Worm (Caenorhabditis elegans) whole organism, L2 larva: ENCODE results near the gene parp-2.

Experiments
- C34F6.9 ChIP-seq: fragments of 150-350 bp; optimal IDR thresholded peaks from 2 replicates; lab custom pipeline; 2014; ENCODE audit warnings: missing biosample characterization, missing genetic modification characterization
- F13H6.1 ChIP-seq: sonication (generic microtip); optimal IDR thresholded peaks from 2 replicates; lab custom pipeline; 2016; ENCODE audit warnings: missing genetic modification characterization, missing compliant biosample characterization
- Y55F3AM.14 ChIP-seq: fragments of 200-800 bp; sonication (Bioruptor generic); optimal IDR thresholded peaks from 2 replicates; lab custom pipeline; 2018; ENCODE audit warnings: mild to moderate bottlenecking, missing genetic modification characterization, missing compliant biosample characterization
- aly-2 ChIP-seq: fragments of 150-350 bp; optimal IDR thresholded peaks from 2 replicates; lab custom pipeline; 2014; ENCODE audit warnings: missing biosample characterization, missing genetic modification characterization
- ama-1 ChIP-seq: fragments of 150-350 bp; optimal IDR thresholded peaks from 2 replicates; lab custom pipeline; 2018; ENCODE audit warnings: inconsistent platforms
- blmp-1 ChIP-seq: sonication (generic microtip); optimal IDR thresholded peaks from 2 replicates; lab custom pipeline; 2017; ENCODE audit warnings: missing genetic modification characterization, mild to moderate bottlenecking, missing compliant biosample characterization, antibody characterized with exemption, moderate library complexity; ENCODE audit not compliant: insufficient read depth
- ceh-16 ChIP-seq: fragments of 150-350 bp; optimal IDR thresholded peaks from 2 replicates; lab custom pipeline; 2014; ENCODE audit warnings: missing biosample characterization, missing genetic modification characterization
- crh-2 ChIP-seq: sonication (generic microtip); optimal IDR thresholded peaks from 2 replicates; lab custom pipeline; 2017; ENCODE audit warnings: missing biosample characterization, missing genetic modification characterization
- dmd-4 ChIP-seq: sonication (generic microtip); optimal IDR thresholded peaks from 2 replicates; lab custom pipeline; 2017; ENCODE audit warnings: missing biosample characterization, missing genetic modification characterization
- egl-27 ChIP-seq: sonication (generic microtip); optimal IDR thresholded peaks from 3 replicates; lab custom pipeline; 2017; ENCODE audit warnings: missing biosample characterization, missing genetic modification reagents, missing genetic modification characterization
- elt-1 ChIP-seq: fragments of 150-350 bp; optimal IDR thresholded peaks from 2 replicates; lab custom pipeline; 2014; ENCODE audit warnings: missing biosample characterization, missing genetic modification characterization
- fos-1 ChIP-seq: fragments of 150-350 bp; optimal IDR thresholded peaks from 2 replicates; lab custom pipeline; 2014; ENCODE audit warnings: missing biosample characterization, missing genetic modification characterization
- gmeb-1 ChIP-seq: fragments of 150-350 bp; optimal IDR thresholded peaks from 2 replicates; lab custom pipeline; 2014; ENCODE audit warnings: missing biosample characterization, missing genetic modification characterization
- lin-11 ChIP-seq: fragments of 150-350 bp; sonication (generic microtip); optimal IDR thresholded peaks from 2 replicates; lab custom pipeline; 2014; ENCODE audit warnings: missing biosample characterization, missing genetic modification characterization, inconsistent platforms, mixed read lengths
- lin-13 ChIP-seq: fragments of 150-350 bp; optimal IDR thresholded peaks from 2 replicates; lab custom pipeline; 2014; ENCODE audit warnings: missing biosample characterization, missing genetic modification reagents, missing genetic modification characterization
- lin-39 ChIP-seq: fragments of 150-350 bp; optimal IDR thresholded peaks from 2 replicates; lab custom pipeline; 2014; ENCODE audit warnings: missing biosample characterization, missing genetic modification reagents, missing genetic modification characterization
- lsy-2 ChIP-seq, 2 experiments: fragments of 150-350 bp in 1 of 2; sonication (generic microtip) in 1 of 2; optimal IDR thresholded peaks; 2 replicates each; lab custom pipeline; 2014 to 2017; ENCODE audit warnings: missing biosample characterization in 2 of 2, missing genetic modification characterization in 2 of 2
- nhr-10 ChIP-seq: sonication (generic microtip); optimal IDR thresholded peaks from 2 replicates; lab custom pipeline; 2017; ENCODE audit warnings: missing biosample characterization, missing genetic modification characterization
- nhr-11 ChIP-seq: fragments of 150-350 bp; optimal IDR thresholded peaks from 2 replicates; lab custom pipeline; 2014; ENCODE audit warnings: missing biosample characterization, missing genetic modification characterization
- nhr-12 ChIP-seq: fragments of 150-350 bp; optimal IDR thresholded peaks from 2 replicates; lab custom pipeline; 2014; ENCODE audit warnings: missing biosample characterization, missing genetic modification characterization
- nhr-129 ChIP-seq: fragments of 150-350 bp; optimal IDR thresholded peaks from 2 replicates; lab custom pipeline; 2014; ENCODE audit warnings: missing biosample characterization, missing genetic modification characterization
- nhr-21 ChIP-seq: fragments of 150-350 bp; optimal IDR thresholded peaks from 2 replicates; lab custom pipeline; 2014; ENCODE audit warnings: missing biosample characterization, missing genetic modification characterization
- nhr-237 ChIP-seq: fragments of 150-350 bp; optimal IDR thresholded peaks from 2 replicates; lab custom pipeline; 2014; ENCODE audit warnings: missing biosample characterization, missing genetic modification characterization
- nhr-25 ChIP-seq: fragments of 150-350 bp; sonication (generic microtip); optimal IDR thresholded peaks from 3 replicates; lab custom pipeline; 2014; ENCODE audit warnings: missing biosample characterization, missing genetic modification characterization
- nhr-6 ChIP-seq: fragments of 150-350 bp; optimal IDR thresholded peaks from 2 replicates; lab custom pipeline; 2014; ENCODE audit warnings: missing biosample characterization, missing genetic modification characterization
- nhr-77 ChIP-seq: fragments of 150-350 bp; optimal IDR thresholded peaks from 2 replicates; lab custom pipeline; 2014; ENCODE audit warnings: missing biosample characterization, missing genetic modification characterization
- peb-1 ChIP-seq: fragments of 150-350 bp; optimal IDR thresholded peaks from 2 replicates; lab custom pipeline; 2014; ENCODE audit warnings: missing biosample characterization, missing genetic modification characterization
- sem-4 ChIP-seq: fragments of 150-350 bp; optimal IDR thresholded peaks from 2 replicates; lab custom pipeline; 2014; ENCODE audit warnings: missing biosample characterization, missing genetic modification reagents, missing genetic modification characterization
- sma-3 ChIP-seq: sonication (generic microtip); optimal IDR thresholded peaks from 2 replicates; lab custom pipeline; 2016; ENCODE audit warnings: missing genetic modification reagents, missing genetic modification characterization, missing compliant biosample characterization
- sma-9 ChIP-seq, 2 experiments: fragments of 150-350 bp in 1 of 2; sonication (generic microtip) in 1 of 2; optimal IDR thresholded peaks; 2 replicates each; lab custom pipeline; 2014 to 2016; ENCODE audit warnings: missing genetic modification characterization in 2 of 2, mild to moderate bottlenecking in 1 of 2, missing biosample characterization in 1 of 2, missing compliant biosample characterization in 1 of 2, missing genetic modification reagents in 1 of 2, moderate library complexity in 1 of 2
- unc-55 ChIP-seq: fragments of 150-350 bp; sonication (generic microtip); optimal IDR thresholded peaks from 3 replicates; lab custom pipeline; 2014; ENCODE audit warnings: missing biosample characterization, missing genetic modification reagents, missing genetic modification characterization
- zag-1 ChIP-seq: fragments of 150-350 bp; optimal IDR thresholded peaks from 2 replicates; lab custom pipeline; 2014; ENCODE audit warnings: missing biosample characterization, missing genetic modification characterization
- ztf-1 ChIP-seq: fragments of 200-800 bp; sonication (Bioruptor generic); conservative IDR thresholded peaks from 2 replicates; pipeline ENCODE4 v1.3.6; 2022; ENCODE audit warnings: missing genetic modification characterization, missing compliant biosample characterization
- ztf-11 ChIP-seq: sonication (generic microtip); optimal IDR thresholded peaks from 2 replicates; lab custom pipeline; 2017; ENCODE audit warnings: missing biosample characterization, missing genetic modification characterization
- ztf-4 ChIP-seq: fragments of 150-350 bp; optimal IDR thresholded peaks from 2 replicates; lab custom pipeline; 2014; ENCODE audit warnings: missing biosample characterization, missing genetic modification characterization

parp-2 gene

ce11 chrII:9619995-9620535 lies 27.2 kb downstream of the parp-2 start:
- TF ChIP-seq zag-1 (tag; lab: Kevin White, UChicago): no peak
- TF ChIP-seq F13H6.1 (tag; lab: Kevin White, UChicago): peak; percentile 13
- TF ChIP-seq ztf-4 (tag; lab: Kevin White, UChicago): no peak
- peak; percentile 33 for TF ChIP-seq ama-1
- peak; percentile 45 for TF ChIP-seq fos-1 (tag; lab: Kevin White, UChicago)
- no peak for TF ChIP-seq nhr-237 (tag; lab: Kevin White, UChicago)

ce11 chrII:9620616-9621015 lies 27.8 kb downstream of the parp-2 start:
- TF ChIP-seq nhr-6 (peak; percentile 29), ztf-11 (tag; lab: Kevin White, UChicago) (no peak), sma-3 (peak; percentile 1), nhr-11 (tag; lab: Kevin White, UChicago) (no peak), fos-1 (tag; lab: Kevin White, UChicago) (no peak), sma-9 (GFP tag; optimal IDR thresholded peaks at IDR 0.05; lab: Kevin White, UChicago) (peak; percentile 15), sma-9 (tag; optimal IDR thresholded peaks at IDR 0.05; lab: Kevin White, UChicago) (no peak), nhr-25 (tag; lab: Kevin White, UChicago) (peak; percentile 59), blmp-1 (tag; lab: Kevin White, UChicago) (peak; percentile 4)

ce11 chrII:9621121-9621520 lies 28.3 kb downstream of the parp-2 start:
- TF ChIP-seq F13H6.1 (tag; lab: Kevin White, UChicago): peak; percentile 70
- TF ChIP-seq elt-1: no peak
- no peak for TF ChIP-seq nhr-12 (tag; lab: Kevin White, UChicago)
- TF ChIP-seq egl-27: no peak
- peak; percentile 61 for TF ChIP-seq C34F6.9 (tag; lab: Kevin White, UChicago)
- TF ChIP-seq unc-55 (GFP tag; lab: Kevin White, UChicago): peak; percentile 1
- TF ChIP-seq lin-39: no peak
- TF ChIP-seq lsy-2 (tag; optimal IDR thresholded peaks at IDR 0.05; lab: Kevin White, UChicago): peak in 1 of 2 experiments; percentile 24
- peak; percentile 43 for TF ChIP-seq nhr-129 (tag; lab: Kevin White, UChicago)
- TF ChIP-seq sma-9 (GFP tag; optimal IDR thresholded peaks at IDR 0.05; lab: Kevin White, UChicago): peak; percentile 50
- no peak for TF ChIP-seq sma-9 (tag; optimal IDR thresholded peaks at IDR 0.05; lab: Kevin White, UChicago)
- TF ChIP-seq ztf-1: no peak

ce11 chrII:9621913-9622348 lies 29.1 kb downstream of the parp-2 start:
- TF ChIP-seq nhr-11 (tag; lab: Kevin White, UChicago): no peak
- TF ChIP-seq nhr-129 (tag; lab: Kevin White, UChicago): no peak
- peak; percentile 43 for TF ChIP-seq F13H6.1 (tag; lab: Kevin White, UChicago)
- peak; percentile 9 for TF ChIP-seq sma-9 (GFP tag; optimal IDR thresholded peaks at IDR 0.05; lab: Kevin White, UChicago)
- TF ChIP-seq sma-9 (tag; optimal IDR thresholded peaks at IDR 0.05; lab: Kevin White, UChicago): no peak
- no peak for TF ChIP-seq nhr-21 (tag; lab: Kevin White, UChicago)
- no peak for TF ChIP-seq nhr-25 (tag; lab: Kevin White, UChicago)
- peak; percentile 40 for TF ChIP-seq crh-2 (tag; lab: Kevin White, UChicago)
- peak; percentile 13 for TF ChIP-seq blmp-1 (tag; lab: Kevin White, UChicago)
- TF ChIP-seq C34F6.9 (tag; lab: Kevin White, UChicago): peak; percentile 21
- no peak for TF ChIP-seq ceh-16 (tag; lab: Kevin White, UChicago)
- no peak for TF ChIP-seq Y55F3AM.14 (GFP tag; lab: Kevin White, UChicago)
- TF ChIP-seq nhr-10 (tag; lab: Kevin White, UChicago): no peak
- TF ChIP-seq, all 48 proteins: peak for 5

- TF ChIP-seq nhr-77 (tag; lab: Kevin White, UChicago) (no peak), blmp-1 (tag; lab: Kevin White, UChicago) (no peak), unc-55 (GFP tag; lab: Kevin White, UChicago) (peak; percentile 38), gmeb-1 (tag; lab: Kevin White, UChicago) (peak; percentile 15), aly-2 (tag; lab: Kevin White, UChicago) (no peak), lsy-2 (tag; optimal IDR thresholded peaks at IDR 0.05; lab: Kevin White, UChicago) (peak in 1 of 2 experiments; percentile 55), lin-11 (no peak), elt-1 (no peak), peb-1 (no peak), egl-27 (no peak), dmd-4 (tag; lab: Kevin White, UChicago) (no peak), crh-2 (tag; lab: Kevin White, UChicago) (peak; percentile 79), sem-4 (tag; lab: Kevin White, UChicago) (no peak), ztf-11 (tag; lab: Kevin White, UChicago) (no peak), ama-1 (no peak), lin-13 (GFP tag; lab: Kevin White, UChicago) (no peak), fos-1 (tag; lab: Kevin White, UChicago) (peak; percentile 23), Y55F3AM.14 (GFP tag; lab: Kevin White, UChicago) (no peak), C34F6.9 (tag; lab: Kevin White, UChicago) (peak; percentile 43), nhr-6 (no peak)
These were observed 31.4 kb downstream of the parp-2 start, which contains the start of the genes dnj-20 and ZK1307.8 for ce11 chrII:9624110-9624695. dnj-20 (minus strand) TSS chrII:9624176. ZK1307.8 (plus strand) TSS chrII:9624613.
